Comparison of ENCODE assay signal across 5 worm cellular contexts in genomic region chrV:332585-332984, ce11.
TF ChIP-seq lines count a peak whose summit lies in the region.

No protein-coding gene starts in this region.

TF ChIP-seq in whole organism, L1 larva, 84 proteins besides CTCF, POLR2A, EP300 and RAD21 (continues in another document):
- TF ChIP-seq ztf-4 (tag; optimal IDR thresholded peaks at IDR 0.05; lab: Kevin White, UChicago) (no peak), zip-4 (GFP tag; optimal IDR thresholded peaks at IDR 0.05; lab: Kevin White, UChicago) (no peak), skn-1 (tag; optimal IDR thresholded peaks at IDR 0.05; lab: Kevin White, UChicago) (no peak), ces-1 (GFP tag; optimal IDR thresholded peaks at IDR 0.05; lab: Kevin White, UChicago) (no peak), egl-13 (tag; optimal IDR thresholded peaks at IDR 0.05; lab: Kevin White, UChicago) (no peak), elt-2 (tag; optimal IDR thresholded peaks at IDR 0.05; lab: Kevin White, UChicago) (peak; percentile 85), hpl-2 (GFP tag; optimal IDR thresholded peaks at IDR 0.05; lab: Kevin White, UChicago) (no peak), F16B12.6 (tag; optimal IDR thresholded peaks at IDR 0.05; lab: Kevin White, UChicago) (no peak), unc-86 (tag; optimal IDR thresholded peaks at IDR 0.05; lab: Kevin White, UChicago) (no peak), lin-35 (GFP tag; optimal IDR thresholded peaks at IDR 0.05; lab: Kevin White, UChicago) (peak in 1 of 2 experiments; percentile 22), nhr-77 (tag; optimal IDR thresholded peaks at IDR 0.05; lab: Kevin White, UChicago) (no peak), nhr-11 (tag; optimal IDR thresholded peaks at IDR 0.05; lab: Kevin White, UChicago) (no peak), nhr-71 (tag; optimal IDR thresholded peaks at IDR 0.05; lab: Kevin White, UChicago) (no peak), mab-9 (GFP tag; IDR thresholded peaks at IDR 0.05; lab: Robert Waterston, UW) (no peak), pqm-1 (tag; optimal IDR thresholded peaks at IDR 0.05; lab: Kevin White, UChicago) (peak; percentile 63), isw-1 (GFP tag; IDR thresholded peaks at IDR 0.05; lab: Robert Waterston, UW) (no peak), nhr-28 (tag; optimal IDR thresholded peaks at IDR 0.05; lab: Kevin White, UChicago) (no peak), nhr-19 (GFP tag; conservative IDR thresholded peaks at IDR 0.05; lab: Robert Waterston, UW) (no peak), aha-1 (tag; optimal IDR thresholded peaks at IDR 0.05; lab: Kevin White, UChicago) (no peak), fos-1 (tag; optimal IDR thresholded peaks at IDR 0.05; lab: Kevin White, UChicago) (no peak)

TF ChIP-seq in whole organism, L2 larva, 48 proteins besides CTCF, POLR2A, EP300 and RAD21:
- TF ChIP-seq unc-39 (tag; optimal IDR thresholded peaks at IDR 0.05; lab: Kevin White, UChicago) (no peak), sma-9 (GFP tag; optimal IDR thresholded peaks at IDR 0.05; lab: Kevin White, UChicago) (peak; percentile 54), sma-9 (tag; optimal IDR thresholded peaks at IDR 0.05; lab: Kevin White, UChicago) (no peak), ceh-16 (tag; optimal IDR thresholded peaks at IDR 0.05; lab: Kevin White, UChicago) (no peak), crh-2 (tag; optimal IDR thresholded peaks at IDR 0.05; lab: Kevin White, UChicago) (peak; percentile 54), gmeb-1 (tag; optimal IDR thresholded peaks at IDR 0.05; lab: Kevin White, UChicago) (peak; percentile 6), zag-1 (tag; optimal IDR thresholded peaks at IDR 0.05; lab: Kevin White, UChicago) (no peak), ztf-1 (GFP tag; conservative IDR thresholded peaks at IDR 0.05; lab: Robert Waterston, UW) (no peak), fos-1 (tag; optimal IDR thresholded peaks at IDR 0.05; lab: Kevin White, UChicago) (peak; percentile 97), dmd-4 (tag; optimal IDR thresholded peaks at IDR 0.05; lab: Kevin White, UChicago) (no peak), F13H6.1 (tag; optimal IDR thresholded peaks at IDR 0.05; lab: Kevin White, UChicago) (peak; percentile 44), R02D3.7 (tag; optimal IDR thresholded peaks at IDR 0.05; lab: Kevin White, UChicago) (no peak)
TF ChIP-seq in whole organism, L2 larva: peak in this region for 5.

TF ChIP-seq in whole organism, L3 larva, 47 proteins besides CTCF, POLR2A, EP300 and RAD21:
- no peak for TF ChIP-seq ceh-16 (tag; optimal IDR thresholded peaks at IDR 0.05; lab: Kevin White, UChicago)
- TF ChIP-seq unc-39 (tag; optimal IDR thresholded peaks at IDR 0.05; lab: Kevin White, UChicago): no peak
- TF ChIP-seq pqm-1 (tag; optimal IDR thresholded peaks at IDR 0.05; lab: Kevin White, UChicago): peak; percentile 84
- TF ChIP-seq lsy-12 (tag; optimal IDR thresholded peaks at IDR 0.05; lab: Kevin White, UChicago): no peak
- TF ChIP-seq elt-2 (tag; optimal IDR thresholded peaks at IDR 0.05; lab: Kevin White, UChicago): peak; percentile 93
- TF ChIP-seq eor-1 (tag; optimal IDR thresholded peaks at IDR 0.05; lab: Kevin White, UChicago): no peak
- no peak for TF ChIP-seq ztf-4 (tag; optimal IDR thresholded peaks at IDR 0.05; lab: Kevin White, UChicago)
- no peak for TF ChIP-seq unc-62 (GFP tag; optimal IDR thresholded peaks at IDR 0.05; lab: Kevin White, UChicago)
- TF ChIP-seq daf-12 (tag; optimal IDR thresholded peaks at IDR 0.05; lab: Kevin White, UChicago): no peak
- TF ChIP-seq jun-1 (tag; optimal IDR thresholded peaks at IDR 0.05; lab: Kevin White, UChicago): peak; percentile 21
- TF ChIP-seq mdl-1 (tag; optimal IDR thresholded peaks at IDR 0.05; lab: Kevin White, UChicago): no peak
- no peak for TF ChIP-seq elt-3 (tag; optimal IDR thresholded peaks at IDR 0.05; lab: Kevin White, UChicago)
- TF ChIP-seq pha-4 (tag; optimal IDR thresholded peaks at IDR 0.05; lab: Kevin White, UChicago): peak; percentile 58
- TF ChIP-seq nhr-67 (tag; optimal IDR thresholded peaks at IDR 0.05; lab: Kevin White, UChicago): no peak
- TF ChIP-seq ZK546.5 (tag; optimal IDR thresholded peaks at IDR 0.05; lab: Kevin White, UChicago): no peak
- no peak for TF ChIP-seq elt-1 (tag; optimal IDR thresholded peaks at IDR 0.05; lab: Kevin White, UChicago)

TF ChIP-seq in whole organism, L4 larva, 104 proteins besides CTCF, POLR2A, EP300 and RAD21:
- TF ChIP-seq ztf-7 (tag; optimal IDR thresholded peaks at IDR 0.05; lab: Kevin White, UChicago) (no peak), hlh-30 (tag; optimal IDR thresholded peaks at IDR 0.05; lab: Kevin White, UChicago; ENCODE audit: insufficient read depth) (no peak), aha-1 (tag; lab: Kevin White, UChicago) (peak; percentile 65), nhr-77 (tag; optimal IDR thresholded peaks at IDR 0.05; lab: Kevin White, UChicago) (peak; percentile 29), nhr-6 (tag; optimal IDR thresholded peaks at IDR 0.05; lab: Kevin White, UChicago) (peak; percentile 48), lin-15B (tag; optimal IDR thresholded peaks at IDR 0.05; lab: Kevin White, UChicago) (no peak), nhr-28 (tag; optimal IDR thresholded peaks at IDR 0.05; lab: Kevin White, UChicago) (peak; percentile 83), ceh-44 (GFP tag; IDR thresholded peaks at IDR 0.05; lab: Robert Waterston, UW) (no peak), daf-16 (GFP tag; optimal IDR thresholded peaks at IDR 0.05; lab: Kevin White, UChicago) (no peak), daf-16 (tag; optimal IDR thresholded peaks at IDR 0.05; lab: Kevin White, UChicago) (peak; percentile 94), lin-13 (GFP tag; optimal IDR thresholded peaks at IDR 0.05; lab: Kevin White, UChicago) (no peak), mxl-2 (GFP tag; conservative IDR thresholded peaks at IDR 0.05; lab: Robert Waterston, UW) (no peak), vab-7 (GFP tag; IDR thresholded peaks at IDR 0.05; lab: Robert Waterston, UW) (no peak), arid-1 (GFP tag; conservative IDR thresholded peaks at IDR 0.05; lab: Robert Waterston, UW) (no peak), hmg-1.1 (GFP tag; IDR thresholded peaks at IDR 0.05; lab: Robert Waterston, UW) (no peak), egl-27 (tag; optimal IDR thresholded peaks at IDR 0.05; lab: Kevin White, UChicago) (no peak), dmd-6 (GFP tag; IDR thresholded peaks at IDR 0.05; lab: Robert Waterston, UW) (peak; percentile 93), mxl-3 (GFP tag; optimal IDR thresholded peaks at IDR 0.05; lab: Kevin White, UChicago) (peak; percentile 27), mdl-1 (tag; optimal IDR thresholded peaks at IDR 0.05; lab: Kevin White, UChicago) (peak in 1 of 2 experiments; percentile 15), daf-12 (tag; optimal IDR thresholded peaks at IDR 0.05; lab: Kevin White, UChicago) (no peak), pqm-1 (tag; optimal IDR thresholded peaks at IDR 0.05; lab: Kevin White, UChicago) (peak; percentile 97), php-3 (GFP tag; IDR thresholded peaks at IDR 0.05; lab: Robert Waterston, UW) (peak; percentile 62), rbr-2 (tag; optimal IDR thresholded peaks at IDR 0.05; lab: Kevin White, UChicago) (no peak), ama-1 (optimal IDR thresholded peaks at IDR 0.05; lab: Kevin White, UChicago) (no peak), nhr-102 (tag; optimal IDR thresholded peaks at IDR 0.05; lab: Kevin White, UChicago) (peak; percentile 92), hlh-11 (tag; optimal IDR thresholded peaks at IDR 0.05; lab: Kevin White, UChicago) (peak; percentile 77), dve-1 (tag; optimal IDR thresholded peaks at IDR 0.05; lab: Kevin White, UChicago; ENCODE audit: insufficient read depth) (peak; percentile 51)

TF ChIP-seq in whole organism, young adult, 124 proteins besides CTCF, POLR2A, EP300 and RAD21:
- TF ChIP-seq dox-1 (GFP tag; IDR thresholded peaks at IDR 0.05; lab: Robert Waterston, UW) (peak; percentile 53), Y56A3A.18 (GFP tag; IDR thresholded peaks at IDR 0.05; lab: Robert Waterston, UW) (no peak), K11D2.4 (GFP tag; IDR thresholded peaks at IDR 0.05; lab: Robert Waterston, UW) (no peak), nhr-80 (tag; optimal IDR thresholded peaks at IDR 0.05; lab: Kevin White, UChicago) (peak; percentile 94), cebp-1 (GFP tag; IDR thresholded peaks at IDR 0.05; lab: Robert Waterston, UW) (peak; percentile 60; the same call in 1 of the 2 replicates), cebp-1 (tag; optimal IDR thresholded peaks at IDR 0.05; lab: Kevin White, UChicago) (peak; percentile 80), pha-4 (tag; optimal IDR thresholded peaks at IDR 0.05; lab: Kevin White, UChicago) (peak; percentile 9), pbrm-1 (GFP tag; IDR thresholded peaks at IDR 0.05; lab: Robert Waterston, UW) (0 out of 2 replicates have a peak, but pooled peaks have one; percentile 25), F37B4.10 (GFP tag; IDR thresholded peaks at IDR 0.05; lab: Robert Waterston, UW) (no peak), ets-4 (GFP tag; optimal IDR thresholded peaks at IDR 0.05; lab: Kevin White, UChicago) (peak; percentile 56), madf-6 (GFP tag; IDR thresholded peaks at IDR 0.05; lab: Robert Waterston, UW) (no peak)
